3 worm cellular contexts compared by ENCODE assay signal in the genomic region with DNA sequence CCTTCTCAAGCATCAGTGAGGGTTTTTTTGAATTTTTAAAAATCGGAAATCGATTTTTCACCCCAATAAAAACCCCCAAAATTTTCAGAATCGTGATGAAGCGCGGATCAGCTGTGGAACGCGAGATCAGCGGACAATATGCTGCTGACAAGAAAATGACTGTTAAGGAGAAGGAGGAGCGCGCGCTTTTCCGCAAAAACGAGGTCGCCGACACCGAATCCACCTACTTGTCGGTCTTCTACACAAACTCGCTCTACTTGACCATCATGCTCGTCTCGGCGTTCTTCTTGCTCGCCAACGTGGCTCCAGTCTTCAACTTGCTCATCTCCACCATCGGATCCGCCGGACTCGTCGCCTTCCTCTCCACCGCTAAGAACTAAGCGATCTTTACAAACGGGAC.
TF ChIP-seq lines count a peak whose summit lies in the region.

No protein-coding gene starts in this region.

TF ChIP-seq in whole organism, L1 larva, 84 proteins besides CTCF, POLR2A, EP300 and RAD21:
- TF ChIP-seq efl-1 (optimal IDR thresholded peaks at IDR 0.05; lab: Kevin White, UChicago) (no peak), efl-1 (GFP tag; optimal IDR thresholded peaks at IDR 0.05 in 1 of 2; lab: Kevin White, UChicago) (peak in 1 of 2 experiments; percentile 60), sox-4 (tag; optimal IDR thresholded peaks at IDR 0.05; lab: Kevin White, UChicago) (no peak), ets-5 (GFP tag; IDR thresholded peaks at IDR 0.05; lab: Robert Waterston, UW) (0 out of 2 replicates have a peak, but pooled peaks have one; percentile 50), skn-1 (tag; optimal IDR thresholded peaks at IDR 0.05; lab: Kevin White, UChicago) (no peak)
TF ChIP-seq in whole organism, L1 larva: peak in this region for 2.

TF ChIP-seq in whole organism, L4 larva, 104 proteins besides CTCF, POLR2A, EP300 and RAD21:
- TF ChIP-seq hmg-1.1 (GFP tag; IDR thresholded peaks at IDR 0.05; lab: Robert Waterston, UW) = no peak
- TF ChIP-seq mep-1 (tag; optimal IDR thresholded peaks at IDR 0.05; lab: Kevin White, UChicago) = no peak
- TF ChIP-seq snpc-4 (tag; optimal IDR thresholded peaks at IDR 0.05; lab: Kevin White, UChicago) = no peak
- TF ChIP-seq pqm-1 (tag; optimal IDR thresholded peaks at IDR 0.05; lab: Kevin White, UChicago) = no peak
- no peak for TF ChIP-seq lin-1 (GFP tag; IDR thresholded peaks at IDR 0.05; lab: Robert Waterston, UW)
- no peak for TF ChIP-seq hlh-30 (tag; optimal IDR thresholded peaks at IDR 0.05; lab: Kevin White, UChicago; ENCODE audit: insufficient read depth)
- no peak for TF ChIP-seq fkh-10 (GFP tag; optimal IDR thresholded peaks at IDR 0.05; lab: Kevin White, UChicago)
- no peak for TF ChIP-seq nhr-48 (tag; optimal IDR thresholded peaks at IDR 0.05; lab: Kevin White, UChicago)
- TF ChIP-seq ceh-32 (tag; optimal IDR thresholded peaks at IDR 0.05; lab: Kevin White, UChicago; ENCODE audit: poor library complexity) = no peak
- no peak for TF ChIP-seq spr-3 (GFP tag; optimal IDR thresholded peaks at IDR 0.05; lab: Kevin White, UChicago)
- TF ChIP-seq egl-43 (GFP tag; IDR thresholded peaks at IDR 0.05; lab: Robert Waterston, UW) = no peak
- peak; percentile 38 for TF ChIP-seq set-16 (GFP tag; IDR thresholded peaks at IDR 0.05; lab: Robert Waterston, UW)
- TF ChIP-seq zfp-3 (GFP tag; conservative IDR thresholded peaks at IDR 0.05; lab: Robert Waterston, UW) = no peak
- TF ChIP-seq mdl-1 (tag; optimal IDR thresholded peaks at IDR 0.05; lab: Kevin White, UChicago) = no peak
- TF ChIP-seq tra-1 (GFP tag; IDR thresholded peaks at IDR 0.05; lab: Robert Waterston, UW) = 0 out of 2 replicates have a peak, but pooled peaks have one; percentile 4
- peak in 1 of 2 experiments; percentile 51 for TF ChIP-seq unc-62 (GFP tag; optimal IDR thresholded peaks at IDR 0.05 in 1 of 2; lab: Kevin White, UChicago)
- TF ChIP-seq unc-62 (tag; optimal IDR thresholded peaks at IDR 0.05; lab: Kevin White, UChicago) = no peak

TF ChIP-seq in whole organism, young adult, 124 proteins besides CTCF, POLR2A, EP300 and RAD21:
- TF ChIP-seq ekl-4 (GFP tag; IDR thresholded peaks at IDR 0.05; lab: Robert Waterston, UW) (no peak), egl-18 (GFP tag; IDR thresholded peaks at IDR 0.05; lab: Robert Waterston, UW) (0 out of 2 replicates have a peak, but pooled peaks have one; percentile 17), zfh-2 (GFP tag; conservative IDR thresholded peaks at IDR 0.05; lab: Robert Waterston, UW) (peak; percentile 57; the same call in 1 of the 2 replicates)
